Worm (Caenorhabditis elegans): ENCODE data around the gene rom-1.

- TF ChIP-seq ztf-11 (tag; optimal IDR thresholded peaks at IDR 0.05) (no peak), nhr-237 (tag; optimal IDR thresholded peaks at IDR 0.05) (no peak), nhr-76 (tag; optimal IDR thresholded peaks at IDR 0.05) (no peak), unc-62 (GFP tag; optimal IDR thresholded peaks at IDR 0.05) (no peak), unc-39 (tag; optimal IDR thresholded peaks at IDR 0.05) (no peak), snpc-4 (tag; optimal IDR thresholded peaks at IDR 0.05) (no peak), ceh-43 (GFP tag; optimal IDR thresholded peaks at IDR 0.05) (no peak)
Measured at ce11 chrIII:4948631-4949030, 41.6 kb downstream of the rom-1 start.

Measured in whole organism, mixed stage, embryonic.